Worm (Caenorhabditis elegans) whole organism, L1 larva: ENCODE results near the gene cyp-13A4.

ENCODE experiments used
- C04F5.9 ChIP-seq: sonication (generic microtip); optimal IDR thresholded peaks from 2 replicates; lab custom pipeline; 2016; ENCODE audit warnings: missing genetic modification characterization, missing compliant biosample characterization
- C16A3.4 ChIP-seq: fragments of 150-350 bp; optimal IDR thresholded peaks from 2 replicates; lab custom pipeline; 2014; ENCODE audit warnings: missing biosample characterization, missing genetic modification characterization
- aha-1 ChIP-seq: fragments of 150-350 bp; optimal IDR thresholded peaks from 2 replicates; lab custom pipeline; 2014; ENCODE audit warnings: missing biosample characterization, missing genetic modification characterization
- alr-1 ChIP-seq: fragments of 200-800 bp; sonication (Bioruptor generic); optimal IDR thresholded peaks from 2 replicates; lab custom pipeline; 2018; ENCODE audit warnings: borderline replicate concordance, mild to moderate bottlenecking, missing genetic modification characterization, missing compliant biosample characterization
- aly-2 ChIP-seq: fragments of 150-350 bp; optimal IDR thresholded peaks from 2 replicates; lab custom pipeline; 2014; ENCODE audit warnings: missing biosample characterization, missing genetic modification characterization
- ces-1 ChIP-seq: fragments of 150-350 bp; optimal IDR thresholded peaks from 2 replicates; lab custom pipeline; 2014; ENCODE audit warnings: missing biosample characterization, missing genetic modification reagents, missing genetic modification characterization
- dpl-1 ChIP-seq, 3 experiments: fragments of 150-350 bp in 2 of 3; sonication (generic microtip) in 1 of 3; optimal IDR thresholded peaks; 2 replicates each; lab custom pipeline; 2014 to 2017; ENCODE audit warnings: missing biosample characterization in 3 of 3, missing genetic modification characterization in 3 of 3, missing genetic modification reagents in 3 of 3
- dsc-1 ChIP-seq: sonication (generic microtip); optimal IDR thresholded peaks from 2 replicates; lab custom pipeline; 2016; ENCODE audit warnings: mild to moderate bottlenecking, missing genetic modification characterization, missing compliant biosample characterization
- efl-1 ChIP-seq, 4 experiments: fragments of 150-350 bp; optimal IDR thresholded peaks in 3 of 4; peaks in 1 of 4; 1 replicate in 1 of 4; 2 replicates in 3 of 4; lab custom pipeline; 2014; ENCODE audit warnings: missing biosample characterization in 2 of 4, missing genetic modification characterization in 2 of 4, missing genetic modification reagents in 2 of 4
- elt-2 ChIP-seq: sonication (generic microtip); optimal IDR thresholded peaks from 2 replicates; lab custom pipeline; 2016; ENCODE audit warnings: missing genetic modification characterization, mild to moderate bottlenecking, inconsistent platforms, missing compliant biosample characterization, missing genetic modification reagents
- ets-5 ChIP-seq: fragments of 200-800 bp; sonication (Bioruptor generic); IDR thresholded peaks from 2 replicates; pipeline ENCODE4 v1.3.6; 2022; ENCODE audit warnings: missing genetic modification characterization, missing compliant biosample characterization
- fkh-10 ChIP-seq: sonication (generic microtip); optimal IDR thresholded peaks from 2 replicates; lab custom pipeline; 2017; ENCODE audit warnings: missing biosample characterization, missing genetic modification reagents, missing genetic modification characterization
- fkh-4 ChIP-seq: sonication (generic microtip); optimal IDR thresholded peaks from 2 replicates; lab custom pipeline; 2016; ENCODE audit warnings: missing compliant biosample characterization, missing genetic modification characterization, borderline replicate concordance
- hlh-4 ChIP-seq: sonication (generic microtip); optimal IDR thresholded peaks from 2 replicates; lab custom pipeline; 2016; ENCODE audit warnings: mild to moderate bottlenecking, missing genetic modification characterization, missing compliant biosample characterization
- irx-1 ChIP-seq: sonication (generic microtip); optimal IDR thresholded peaks from 2 replicates; lab custom pipeline; 2016; ENCODE audit warnings: missing genetic modification characterization, missing compliant biosample characterization
- isw-1 ChIP-seq: fragments of 200-800 bp; sonication (Bioruptor generic); IDR thresholded peaks from 2 replicates; pipeline ENCODE4 v1.3.6; 2022; ENCODE audit warnings: missing genetic modification characterization, missing compliant biosample characterization
- jun-1 ChIP-seq: fragments of 150-350 bp; optimal IDR thresholded peaks from 2 replicates; lab custom pipeline; 2014; ENCODE audit warnings: missing biosample characterization, missing genetic modification reagents, missing genetic modification characterization
- lin-13 ChIP-seq: fragments of 150-350 bp; optimal IDR thresholded peaks from 2 replicates; lab custom pipeline; 2014; ENCODE audit warnings: missing biosample characterization, missing genetic modification reagents, missing genetic modification characterization
- lin-14 ChIP-seq: fragments of 200-800 bp; sonication (Bioruptor generic); optimal IDR thresholded peaks from 2 replicates; lab custom pipeline; 2018; ENCODE audit warnings: mild to moderate bottlenecking, missing genetic modification characterization, moderate library complexity, missing compliant biosample characterization
- lin-15B ChIP-seq: fragments of 150-350 bp; sonication (generic microtip); optimal IDR thresholded peaks from 3 replicates; lab custom pipeline; 2014; ENCODE audit warnings: missing biosample characterization, missing genetic modification characterization
- lin-35 ChIP-seq, 2 experiments: fragments of 150-350 bp; optimal IDR thresholded peaks; 2 replicates each; lab custom pipeline; 2014; ENCODE audit warnings: missing biosample characterization in 2 of 2, missing genetic modification characterization in 2 of 2, missing genetic modification reagents in 2 of 2
- lir-3 ChIP-seq: sonication (generic microtip); optimal IDR thresholded peaks from 2 replicates; lab custom pipeline; 2016; ENCODE audit warnings: mild to moderate bottlenecking, missing genetic modification characterization, moderate library complexity, missing compliant biosample characterization; ENCODE audit not compliant: poor library complexity
- mdl-1 ChIP-seq, 2 experiments: fragments of 150-350 bp; optimal IDR thresholded peaks; 2 replicates each; lab custom pipeline; 2014 to 2017; ENCODE audit warnings: missing biosample characterization in 2 of 2, missing genetic modification characterization in 2 of 2, inconsistent platforms in 1 of 2
- nhr-12 ChIP-seq: sonication (generic microtip); optimal IDR thresholded peaks from 2 replicates; lab custom pipeline; 2017; ENCODE audit warnings: missing biosample characterization, missing genetic modification characterization
- nhr-20 ChIP-seq: sonication (generic microtip); optimal IDR thresholded peaks from 2 replicates; lab custom pipeline; 2016; ENCODE audit warnings: mild to moderate bottlenecking, missing genetic modification characterization, missing compliant biosample characterization
- nhr-237 ChIP-seq: fragments of 150-350 bp; optimal IDR thresholded peaks from 2 replicates; lab custom pipeline; 2014; ENCODE audit warnings: missing biosample characterization, missing genetic modification characterization
- nhr-47 ChIP-seq: sonication (generic microtip); optimal IDR thresholded peaks from 2 replicates; lab custom pipeline; 2016; ENCODE audit warnings: mild to moderate bottlenecking, missing genetic modification characterization, moderate library complexity, missing compliant biosample characterization
- nhr-77 ChIP-seq: fragments of 150-350 bp; optimal IDR thresholded peaks from 2 replicates; lab custom pipeline; 2014; ENCODE audit warnings: missing biosample characterization, missing genetic modification characterization
- nhr-84 ChIP-seq: sonication (generic microtip); optimal IDR thresholded peaks from 2 replicates; lab custom pipeline; 2017; ENCODE audit warnings: missing biosample characterization, missing genetic modification characterization
- nhr-85 ChIP-seq: sonication (generic microtip); peaks from one replicate; lab custom pipeline; 2016; ENCODE audit warnings: missing genetic modification characterization, inconsistent platforms, missing compliant biosample characterization
- pag-3 ChIP-seq: sonication (generic microtip); optimal IDR thresholded peaks from 2 replicates; lab custom pipeline; 2017; ENCODE audit warnings: missing genetic modification characterization, mild to moderate bottlenecking, missing compliant biosample characterization, antibody characterized with exemption, borderline replicate concordance; ENCODE audit not compliant: insufficient read depth
- pax-3 ChIP-seq: fragments of 200-800 bp; sonication (Bioruptor generic); optimal IDR thresholded peaks from 2 replicates; lab custom pipeline; 2018; ENCODE audit warnings: mild to moderate bottlenecking, missing genetic modification characterization, moderate library complexity, missing compliant biosample characterization
- rnt-1 ChIP-seq: sonication (generic microtip); optimal IDR thresholded peaks from 2 replicates; lab custom pipeline; 2016; ENCODE audit warnings: mild to moderate bottlenecking, missing genetic modification characterization, moderate library complexity, missing compliant biosample characterization
- skn-1 ChIP-seq: fragments of 150-350 bp; optimal IDR thresholded peaks from 2 replicates; lab custom pipeline; 2014; ENCODE audit warnings: missing biosample characterization, missing genetic modification characterization
- snpc-4 ChIP-seq: fragments of 150-350 bp; optimal IDR thresholded peaks from 2 replicates; lab custom pipeline; 2014; ENCODE audit warnings: missing biosample characterization, missing genetic modification characterization
- snu-23 ChIP-seq: sonication (generic microtip); optimal IDR thresholded peaks from 2 replicates; lab custom pipeline; 2016; ENCODE audit warnings: missing genetic modification characterization, missing compliant biosample characterization
- sox-4 ChIP-seq: sonication (generic microtip); optimal IDR thresholded peaks from 2 replicates; lab custom pipeline; 2016; ENCODE audit warnings: missing genetic modification characterization, missing compliant biosample characterization
- sptf-1 ChIP-seq: fragments of 150-350 bp; optimal IDR thresholded peaks from 2 replicates; lab custom pipeline; 2014; ENCODE audit warnings: missing biosample characterization, missing genetic modification characterization
- tbx-2 ChIP-seq: sonication (generic microtip); optimal IDR thresholded peaks from 2 replicates; lab custom pipeline; 2016; ENCODE audit warnings: missing genetic modification characterization, missing compliant biosample characterization
- tlp-1 ChIP-seq: fragments of 150-350 bp; optimal IDR thresholded peaks from 2 replicates; lab custom pipeline; 2014; ENCODE audit warnings: missing biosample characterization, missing genetic modification characterization
- vab-15 ChIP-seq: sonication (generic microtip); optimal IDR thresholded peaks from 2 replicates; lab custom pipeline; 2017; ENCODE audit warnings: missing genotype, mild to moderate bottlenecking, missing genetic modification characterization, missing compliant biosample characterization

The cyp-13A4 gene

DNA sequence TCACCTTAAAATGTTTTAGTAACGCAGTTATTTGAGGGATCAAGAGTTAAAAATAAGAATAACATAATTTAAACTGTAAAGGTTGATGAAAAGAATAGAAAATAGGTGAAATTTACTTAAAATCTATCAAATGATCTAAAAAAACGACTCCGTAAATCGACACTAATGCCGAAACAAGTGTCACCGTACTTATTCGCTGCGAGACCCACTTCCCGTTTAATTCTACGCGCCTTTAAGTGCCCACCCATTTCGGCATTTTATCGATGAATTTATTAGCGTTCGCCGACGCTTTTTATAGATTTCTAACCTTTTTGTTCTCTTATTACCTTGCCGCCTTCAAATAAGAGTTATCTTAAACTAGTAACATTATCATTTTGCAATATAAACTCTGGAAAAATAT lies 51.5 kb downstream of the cyp-13A4 start, which contains the start of the genes Y53C12B.1 and nos-3 (continued):
- TF ChIP-seq pag-3 (tag; lab: Kevin White, UChicago) (no peak), tbx-2 (tag; lab: Kevin White, UChicago) (peak; percentile 75), aly-2 (tag; lab: Kevin White, UChicago) (peak; percentile 65), lin-35 (GFP tag; optimal IDR thresholded peaks at IDR 0.05; lab: Kevin White, UChicago) (peak; percentile 83 to 87), rnt-1 (tag; lab: Kevin White, UChicago) (peak; percentile 83), lin-13 (GFP tag; lab: Kevin White, UChicago) (peak; percentile 64), nhr-77 (tag; lab: Kevin White, UChicago) (peak; percentile 69), nhr-237 (tag; lab: Kevin White, UChicago) (peak; percentile 9), sptf-1 (no peak), elt-2 (tag; lab: Kevin White, UChicago) (peak; percentile 28), aha-1 (tag; lab: Kevin White, UChicago) (no peak), dsc-1 (tag; lab: Kevin White, UChicago) (peak; percentile 57), nhr-84 (no peak), tlp-1 (tag; lab: Kevin White, UChicago) (no peak), skn-1 (tag; lab: Kevin White, UChicago) (peak; percentile 82), nhr-20 (peak; percentile 83), nhr-85 (tag; lab: Kevin White, UChicago) (peak; percentile 93), lin-15B (tag; lab: Kevin White, UChicago) (peak; percentile 57), sox-4 (tag; lab: Kevin White, UChicago) (no peak), lir-3 (peak; percentile 63), mdl-1 (tag; optimal IDR thresholded peaks at IDR 0.05; lab: Kevin White, UChicago) (peak in 1 of 2 experiments; percentile 68), nhr-47 (peak; percentile 80), ets-5 (GFP tag; lab: Robert Waterston, UW) (no peak), alr-1 (tag; lab: Kevin White, UChicago) (no peak), pax-3 (tag; lab: Kevin White, UChicago) (peak; percentile 28), dpl-1 (GFP tag; optimal IDR thresholded peaks at IDR 0.05; lab: Kevin White, UChicago) (peak; percentile 71 to 81 (median 78)), hlh-4 (no peak), C16A3.4 (tag; lab: Kevin White, UChicago) (peak; percentile 90), isw-1 (GFP tag; lab: Robert Waterston, UW) (peak; percentile 89), vab-15 (tag; lab: Kevin White, UChicago) (peak; percentile 41), C04F5.9 (peak; percentile 18), nhr-12 (tag; lab: Kevin White, UChicago) (no peak), ces-1 (GFP tag; lab: Kevin White, UChicago) (no peak), fkh-4 (tag; lab: Kevin White, UChicago) (no peak), jun-1 (tag; lab: Kevin White, UChicago) (peak; percentile 59), irx-1 (tag; lab: Kevin White, UChicago) (peak; percentile 68), snpc-4 (peak; percentile 27), efl-1 (optimal IDR thresholded peaks at IDR 0.05; lab: Kevin White, UChicago) (peak; percentile 87 to 89), efl-1 (GFP tag; optimal IDR thresholded peaks at IDR 0.05 in 1 of 2; lab: Kevin White, UChicago) (peak; percentile 77 to 97), fkh-10 (GFP tag; lab: Kevin White, UChicago) (peak; percentile 27), snu-23 (GFP tag; lab: Kevin White, UChicago) (peak; percentile 89), lin-14 (GFP tag; lab: Kevin White, UChicago) (peak; percentile 80)
